Fruit fly (Drosophila melanogaster) whole organism, embryonic: ENCODE results near the gene CG10274.
A peak's percentile ranks its signal among the peaks of the same experiment; 100 is the strongest.

Source experiments
- Atf-2 ChIP-seq: fragments of 200-800 bp; sonication (Bioruptor generic); optimal IDR thresholded peaks from 2 replicates; lab custom pipeline; 2016; ENCODE audit warnings: missing biosample characterization, missing genetic modification characterization
- Atf6 ChIP-seq: fragments of 200-800 bp; sonication (Bioruptor generic); IDR thresholded peaks from 2 replicates; pipeline ENCODE4 v1.3.6; 2022; ENCODE audit warnings: missing biosample characterization, missing genetic modification characterization
- BtbVII ChIP-seq: fragments of 200-800 bp; sonication (Bioruptor generic); optimal IDR thresholded peaks from 3 replicates; lab custom pipeline; 2017; ENCODE audit warnings: missing biosample characterization, mild to moderate bottlenecking, missing genetic modification characterization
- CG10274 ChIP-seq: fragments of 200-800 bp; sonication (Bioruptor generic); optimal IDR thresholded peaks from 3 replicates; lab custom pipeline; 2017; ENCODE audit warnings: missing biosample characterization, mild to moderate bottlenecking, missing genetic modification characterization
- CG11723 ChIP-seq: fragments of 200-800 bp; sonication (Bioruptor generic); optimal IDR thresholded peaks from 2 replicates; lab custom pipeline; 2017; ENCODE audit warnings: missing biosample characterization, mild to moderate bottlenecking, missing genetic modification characterization
- CG12659 ChIP-seq: fragments of 200-800 bp; sonication (Bioruptor generic); optimal IDR thresholded peaks from 3 replicates; lab custom pipeline; 2017; ENCODE audit warnings: mild to moderate bottlenecking, missing biosample characterization, missing genetic modification reagents, missing genetic modification characterization
- CG13287 ChIP-seq: fragments of 200-800 bp; sonication (Bioruptor generic); IDR thresholded peaks from 2 replicates; pipeline ENCODE4 v1.3.6; 2022; ENCODE audit warnings: missing biosample characterization, missing genetic modification characterization; ENCODE audit not compliant: partially characterized antibody
- CG14441 ChIP-seq: fragments of 200-800 bp; sonication (Bioruptor generic); IDR thresholded peaks from 2 replicates; pipeline ENCODE4 v1.3.6; 2022; ENCODE audit warnings: missing biosample characterization, missing genetic modification characterization
- CG15514 ChIP-seq: fragments of 200-800 bp; sonication (Bioruptor generic); optimal IDR thresholded peaks from 3 replicates; lab custom pipeline; 2017; ENCODE audit warnings: missing biosample characterization, missing genetic modification characterization, mild to moderate bottlenecking, moderate library complexity, missing genetic modification reagents
- CG1647 ChIP-seq: fragments of 200-800 bp; sonication (Bioruptor generic); optimal IDR thresholded peaks from 3 replicates; lab custom pipeline; 2016; ENCODE audit warnings: missing biosample characterization, missing genetic modification characterization
- CG3281 ChIP-seq: fragments of 200-800 bp; sonication (Bioruptor generic); optimal IDR thresholded peaks from 3 replicates; lab custom pipeline; 2017; ENCODE audit warnings: missing biosample characterization, mild to moderate bottlenecking, missing genetic modification characterization
- CG3838 ChIP-seq: fragments of 200-800 bp; sonication (Bioruptor generic); optimal IDR thresholded peaks from 3 replicates; lab custom pipeline; 2016; ENCODE audit warnings: missing biosample characterization, missing genetic modification characterization
- CG4424 ChIP-seq: fragments of 200-800 bp; sonication (Bioruptor generic); optimal IDR thresholded peaks from 3 replicates; lab custom pipeline; 2016; ENCODE audit warnings: missing biosample characterization, missing genetic modification characterization
- CG4730 ChIP-seq: fragments of 200-800 bp; sonication (Bioruptor generic); IDR thresholded peaks from 2 replicates; pipeline ENCODE4 v1.3.6; 2022; ENCODE audit warnings: missing biosample characterization, missing genetic modification characterization
- CG6272 ChIP-seq: fragments of 200-800 bp; sonication (Bioruptor generic); IDR thresholded peaks from 2 replicates; pipeline ENCODE4 v1.3.6; 2022; ENCODE audit warnings: missing biosample characterization, missing genetic modification characterization
- CG6765 ChIP-seq: fragments of 200-800 bp; sonication (Bioruptor generic); optimal IDR thresholded peaks from 3 replicates; lab custom pipeline; 2017; ENCODE audit warnings: missing biosample characterization, mild to moderate bottlenecking, missing genetic modification characterization
- CG6854 ChIP-seq: fragments of 200-800 bp; sonication (Bioruptor generic); optimal IDR thresholded peaks from 3 replicates; lab custom pipeline; 2017; ENCODE audit warnings: missing biosample characterization, mild to moderate bottlenecking, missing genetic modification characterization
- CG7357 ChIP-seq: fragments of 200-800 bp; sonication (Bioruptor generic); IDR thresholded peaks from 3 replicates; pipeline ENCODE4 v1.3.6; 2022; ENCODE audit warnings: missing biosample characterization, missing genetic modification characterization
- CG7556 ChIP-seq: fragments of 200-800 bp; sonication (Bioruptor generic); optimal IDR thresholded peaks from 2 replicates; lab custom pipeline; 2017; ENCODE audit warnings: missing biosample characterization, mild to moderate bottlenecking, missing genetic modification characterization
- CTCF ChIP-seq: fragments of 200-800 bp; sonication (Bioruptor generic); optimal IDR thresholded peaks from 2 replicates; lab custom pipeline; 2017; ENCODE audit warnings: missing biosample characterization, mild to moderate bottlenecking, missing genetic modification characterization, moderate library complexity
- Ets65A ChIP-seq: fragments of 200-800 bp; sonication (Bioruptor generic); peaks from one replicate; lab custom pipeline; 2016; ENCODE audit warnings: missing biosample characterization, missing genetic modification characterization
- Gug ChIP-seq: fragments of 200-800 bp; sonication (Bioruptor generic); IDR thresholded peaks from 4 replicates; pipeline ENCODE4 v1.3.6; 2022; ENCODE audit warnings: missing biosample characterization, missing genetic modification characterization
- HHEX ChIP-seq: fragments of 200-800 bp; sonication (Bioruptor generic); optimal IDR thresholded peaks from 3 replicates; lab custom pipeline; 2017; ENCODE audit warnings: missing biosample characterization, mild to moderate bottlenecking, missing genetic modification characterization, missing genetic modification reagents
- HLHmδ ChIP-seq: fragments of 200-800 bp; sonication (Bioruptor generic); optimal IDR thresholded peaks from 2 replicates; lab custom pipeline; 2018; ENCODE audit warnings: missing biosample characterization, mild to moderate bottlenecking, missing genetic modification characterization, moderate library complexity
- Hey ChIP-seq: fragments of 200-800 bp; sonication (Bioruptor generic); optimal IDR thresholded peaks from 3 replicates; lab custom pipeline; 2018; ENCODE audit warnings: missing biosample characterization, mild to moderate bottlenecking, missing genetic modification characterization
- Hmx ChIP-seq: fragments of 200-800 bp; sonication (Bioruptor generic); optimal IDR thresholded peaks from 2 replicates; lab custom pipeline; 2016; ENCODE audit warnings: missing biosample characterization, missing genetic modification characterization
- Hr51 ChIP-seq, 2 experiments: fragments of 200-800 bp; sonication (Bioruptor generic); optimal IDR thresholded peaks; 2 replicates in 1 of 2; 3 replicates in 1 of 2; lab custom pipeline; 2016 to 2018; ENCODE audit warnings: missing biosample characterization in 2 of 2, missing genetic modification characterization in 2 of 2, mild to moderate bottlenecking in 1 of 2, moderate library complexity in 1 of 2
- Lhr ChIP-seq: fragments of 200-800 bp; sonication (Bioruptor generic); optimal IDR thresholded peaks from 3 replicates; lab custom pipeline; 2017; ENCODE audit warnings: mild to moderate bottlenecking, missing biosample characterization, missing genetic modification reagents, missing genetic modification characterization
- Lpt ChIP-seq: fragments of >200 bp; optimal IDR thresholded peaks from 2 replicates; lab custom pipeline; 2018; ENCODE audit warnings: missing biosample characterization, missing genetic modification characterization
- Nf-YA ChIP-seq: fragments of 200-800 bp; sonication (Bioruptor generic); IDR thresholded peaks from 2 replicates; pipeline ENCODE4 v1.3.6; 2022; ENCODE audit warnings: missing biosample characterization, missing genetic modification characterization
- Optix ChIP-seq: fragments of 200-800 bp; sonication (Bioruptor generic); IDR thresholded peaks from 3 replicates; pipeline ENCODE4 v1.3.6; 2022; ENCODE audit warnings: missing biosample characterization, missing genetic modification characterization
- Sry-β ChIP-seq: fragments of 200-800 bp; sonication (Bioruptor generic); optimal IDR thresholded peaks from 2 replicates; lab custom pipeline; 2018; ENCODE audit warnings: missing biosample characterization, mild to moderate bottlenecking, missing genetic modification characterization, moderate library complexity
- Sry-δ ChIP-seq: fragments of 200-800 bp; sonication (Bioruptor generic); optimal IDR thresholded peaks from 2 replicates; lab custom pipeline; 2016; ENCODE audit warnings: missing biosample characterization, missing genetic modification characterization
- Trl ChIP-seq, 3 experiments: fragments of >200 bp in 2 of 3; fragments of 200-800 bp in 1 of 3; sonication (Bioruptor generic) in 1 of 3; optimal IDR thresholded peaks; 2 replicates in 1 of 3; 3 replicates in 2 of 3; lab custom pipeline; 2016 to 2017; ENCODE audit warnings: missing biosample characterization in 1 of 3, missing genetic modification characterization in 1 of 3
- Vsx1 ChIP-seq: fragments of 200-800 bp; sonication (Bioruptor generic); optimal IDR thresholded peaks from 2 replicates; lab custom pipeline; 2017; ENCODE audit warnings: missing biosample characterization, mild to moderate bottlenecking, missing genetic modification characterization, missing genetic modification reagents
- ara ChIP-seq: fragments of 200-800 bp; sonication (Bioruptor generic); IDR thresholded peaks from 2 replicates; pipeline ENCODE4 v1.3.6; 2022; ENCODE audit warnings: missing biosample characterization, missing genetic modification characterization
- ato ChIP-seq: fragments of 200-800 bp; sonication (Bioruptor generic); IDR thresholded peaks from 2 replicates; pipeline ENCODE4 v1.3.6; 2022; ENCODE audit warnings: missing biosample characterization, missing genetic modification characterization; ENCODE audit not compliant: partially characterized antibody
- bigmax ChIP-seq: fragments of 200-800 bp; sonication (Bioruptor generic); optimal IDR thresholded peaks from 2 replicates; lab custom pipeline; 2018; ENCODE audit warnings: missing biosample characterization, mild to moderate bottlenecking, missing genetic modification characterization
- cad ChIP-seq: fragments of >200 bp; optimal IDR thresholded peaks from 2 replicates; lab custom pipeline; 2017; ENCODE audit warnings: missing biosample characterization, missing genetic modification characterization
- cato ChIP-seq: fragments of 200-800 bp; sonication (Bioruptor generic); optimal IDR thresholded peaks from 2 replicates; lab custom pipeline; 2016; ENCODE audit warnings: missing biosample characterization, missing genetic modification characterization, borderline replicate concordance
- en ChIP-seq: fragments of 200-800 bp; sonication (Bioruptor generic); optimal IDR thresholded peaks from 2 replicates; lab custom pipeline; 2016; ENCODE audit warnings: missing biosample characterization, missing genetic modification characterization
- kay ChIP-seq: fragments of 200-800 bp; sonication (Bioruptor generic); optimal IDR thresholded peaks from 2 replicates; lab custom pipeline; 2016; ENCODE audit warnings: missing biosample characterization, missing genetic modification characterization
- luna ChIP-seq: fragments of 200-800 bp; sonication (Bioruptor generic); optimal IDR thresholded peaks from 2 replicates; lab custom pipeline; 2016; ENCODE audit warnings: missing biosample characterization, missing genetic modification characterization
- oc ChIP-seq: fragments of 200-800 bp; sonication (Bioruptor generic); optimal IDR thresholded peaks from 2 replicates; lab custom pipeline; 2018; ENCODE audit warnings: missing biosample characterization, mild to moderate bottlenecking, missing genetic modification characterization, moderate library complexity
- onecut ChIP-seq: fragments of 200-800 bp; sonication (Bioruptor generic); IDR thresholded peaks from 2 replicates; pipeline ENCODE4 v1.3.6; 2022; ENCODE audit warnings: missing biosample characterization, missing genetic modification characterization
- ranshi ChIP-seq: fragments of 200-800 bp; sonication (Bioruptor generic); IDR thresholded peaks from 2 replicates; pipeline ENCODE4 v1.3.6; 2022; ENCODE audit warnings: missing biosample characterization, missing genetic modification characterization
- seq ChIP-seq: fragments of 200-800 bp; sonication (Bioruptor generic); IDR thresholded peaks from 2 replicates; pipeline ENCODE4 v1.3.6; 2022; ENCODE audit warnings: missing biosample characterization, missing genetic modification characterization
- sob ChIP-seq: fragments of 200-800 bp; sonication (Bioruptor generic); IDR thresholded peaks from 2 replicates; pipeline ENCODE4 v1.3.6; 2022; ENCODE audit warnings: missing biosample characterization, missing genetic modification characterization
- sqz ChIP-seq: fragments of 200-800 bp; sonication (Bioruptor generic); optimal IDR thresholded peaks from 3 replicates; lab custom pipeline; 2018; ENCODE audit warnings: missing biosample characterization, mild to moderate bottlenecking, missing genetic modification characterization
- zf30C ChIP-seq: fragments of 200-800 bp; sonication (Bioruptor generic); optimal IDR thresholded peaks from 3 replicates; lab custom pipeline; 2018; ENCODE audit warnings: missing biosample characterization, mild to moderate bottlenecking, missing genetic modification characterization

CG10274 gene

DNA sequence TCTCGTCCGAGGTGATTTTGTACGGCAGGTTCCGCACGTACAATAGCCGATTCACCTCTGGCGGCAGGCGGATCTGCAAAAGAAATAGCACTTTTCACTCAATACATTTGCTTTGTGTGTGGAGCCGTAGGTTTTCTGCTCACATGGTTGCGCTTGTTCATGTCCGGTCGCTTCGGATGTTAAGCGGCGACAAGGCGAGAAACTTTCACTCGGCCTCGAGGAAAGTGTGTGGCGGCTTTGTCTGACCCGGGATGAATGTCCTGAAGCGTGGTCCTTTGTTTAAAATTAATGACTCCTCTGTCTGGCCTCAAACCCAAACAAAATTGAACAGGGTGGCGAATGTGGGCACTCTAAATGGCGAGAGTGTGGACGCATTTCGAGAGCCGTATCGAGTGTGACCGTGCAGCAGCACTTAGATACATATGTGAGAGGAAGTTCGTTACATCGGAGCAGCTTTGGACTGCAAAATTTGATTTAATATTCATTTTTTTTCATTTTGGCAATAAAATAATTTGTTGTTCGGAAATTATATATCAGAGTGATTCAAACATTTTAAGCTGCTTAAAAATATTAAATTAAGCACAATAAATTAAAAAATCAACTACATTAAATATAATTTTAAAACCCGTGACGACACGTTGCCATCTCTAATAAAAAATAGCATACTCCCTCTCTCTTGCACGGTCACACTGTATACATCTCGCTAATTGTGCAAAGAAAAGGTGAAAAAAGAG is 11.4 kb upstream of the CG10274 start, which contains the start of the genes Sf3b6 and Tnpo (continued):
- TF ChIP-seq ara (peak; percentile 69), Sry-δ (GFP tag; lab: Kevin White, UChicago) (peak; percentile 87), BtbVII (no peak), Sry-β (GFP tag; lab: Kevin White, UChicago) (peak; percentile 70), CG1647 (peak; percentile 58), CG4730 (peak; percentile 69), cato (GFP tag; lab: Kevin White, UChicago) (peak; percentile 65), Atf6 (peak; percentile 74), CG13287 (peak; percentile 61), CG15514 (GFP tag; lab: Kevin White, UChicago) (peak; percentile 84), Lhr (GFP tag; lab: Kevin White, UChicago) (peak; percentile 78), Hmx (peak; percentile 68), CG11723 (GFP tag; lab: Kevin White, UChicago) (no peak), onecut (GFP tag; lab: Robert Waterston, UW) (no peak), Atf-2 (GFP tag; lab: Kevin White, UChicago) (peak; percentile 55), CG4424 (GFP tag; lab: Kevin White, UChicago) (peak; percentile 89), CG14441 (GFP tag; lab: Robert Waterston, UW) (peak; percentile 82), oc (tag; lab: Kevin White, UChicago) (no peak), Gug (GFP tag; lab: Robert Waterston, UW) (no peak; the same call in 1 of the 4 replicates), Nf-YA (GFP tag; lab: Robert Waterston, UW) (peak; percentile 55; the same call in 1 of the 2 replicates), kay (GFP tag; lab: Kevin White, UChicago) (peak; percentile 67), luna (GFP tag; lab: Kevin White, UChicago) (peak; percentile 9), cad (GFP tag; lab: Kevin White, UChicago) (no peak), CG6765 (GFP tag; lab: Kevin White, UChicago) (peak; percentile 35), Hey (tag; lab: Kevin White, UChicago) (no peak), ato (GFP tag; lab: Robert Waterston, UW) (no peak), CG6854 (no peak), en (GFP tag; lab: Kevin White, UChicago) (no peak), ranshi (GFP tag; lab: Robert Waterston, UW) (peak; percentile 89; the same call in 1 of the 2 replicates), Optix (GFP tag; lab: Robert Waterston, UW) (peak; percentile 51; the same call in 1 of the 3 replicates), Lpt (GFP tag; lab: Kevin White, UChicago) (no peak), HLHmδ (GFP tag; lab: Kevin White, UChicago) (peak; percentile 16), CG3838 (peak; percentile 31), Ets65A (GFP tag; lab: Kevin White, UChicago) (peak; percentile 96), CTCF (no peak), CG7556 (GFP tag; lab: Kevin White, UChicago) (no peak), CG12659 (GFP tag; lab: Kevin White, UChicago) (peak; percentile 92), CG10274 (peak; percentile 80), seq (GFP tag; lab: Robert Waterston, UW) (peak; percentile 77), sqz (GFP tag; lab: Kevin White, UChicago) (peak; percentile 74), Trl (optimal IDR thresholded peaks at IDR 0.05; lab: Kevin White, UChicago) (peak in 1 of 2 experiments; percentile 28), Trl (GFP tag; optimal IDR thresholded peaks at IDR 0.05; lab: Kevin White, UChicago) (peak; percentile 61), Vsx1 (GFP tag; lab: Kevin White, UChicago) (no peak), CG7357 (GFP tag; lab: Robert Waterston, UW) (peak; percentile 82), zf30C (no peak), HHEX (peak; percentile 70), Hr51 (GFP tag; optimal IDR thresholded peaks at IDR 0.05; lab: Kevin White, UChicago) (peak in 1 of 2 experiments; percentile 55), CG6272 (peak; percentile 88), CG3281 (GFP tag; lab: Kevin White, UChicago) (no peak), sob (peak; percentile 83), bigmax (GFP tag; lab: Kevin White, UChicago) (no peak)
